Worm (Caenorhabditis elegans): Measurements from ENCODE around the gene lelo-3.

Gene lelo-3

DNA sequence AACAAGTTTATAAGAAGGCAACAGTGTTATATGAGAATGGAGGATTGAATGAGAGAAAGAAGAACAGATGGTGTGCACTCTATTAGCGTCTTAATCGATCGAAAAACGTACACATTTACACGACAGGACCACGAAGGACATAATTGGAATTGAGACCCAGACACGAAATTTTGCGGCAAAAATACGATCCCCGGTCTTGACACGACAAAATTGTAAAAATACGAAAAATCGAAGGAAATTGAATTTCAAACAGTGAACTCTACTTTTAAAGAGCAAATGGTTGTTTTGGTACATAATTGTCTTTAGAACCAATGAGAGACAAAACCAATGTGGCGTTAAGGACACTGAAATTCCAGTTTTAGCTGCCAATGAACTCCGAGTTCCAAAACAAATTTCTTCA, at the start of gene lelo-3:
TSS of gene lelo-3 (minus strand) at position 101 of the 400 bp plus-strand sequence.
- TF ChIP-seq K09A11.1 (tag; optimal IDR thresholded peaks at IDR 0.05; ENCODE audit: insufficient read depth) (no peak), ceh-18 (tag; optimal IDR thresholded peaks at IDR 0.05) (no peak), ceh-34 (tag; optimal IDR thresholded peaks at IDR 0.05) (no peak), rnt-1 (tag; optimal IDR thresholded peaks at IDR 0.05) (no peak), C08G9.2 (tag; optimal IDR thresholded peaks at IDR 0.05) (no peak), pag-3 (tag; optimal IDR thresholded peaks at IDR 0.05; ENCODE audit: borderline replicate concordance) (no peak), C38D4.7 (GFP tag; optimal IDR thresholded peaks at IDR 0.05) (no peak), pros-1 (tag; optimal IDR thresholded peaks at IDR 0.05) (no peak), dmd-4 (tag; optimal IDR thresholded peaks at IDR 0.05; ENCODE audit: borderline replicate concordance) (no peak), ets-4 (tag; optimal IDR thresholded peaks at IDR 0.05) (no peak), dve-1 (tag; optimal IDR thresholded peaks at IDR 0.05) (no peak), pax-1 (tag; optimal IDR thresholded peaks at IDR 0.05) (no peak), nfya-1 (tag; optimal IDR thresholded peaks at IDR 0.05) (no peak)

DNA sequence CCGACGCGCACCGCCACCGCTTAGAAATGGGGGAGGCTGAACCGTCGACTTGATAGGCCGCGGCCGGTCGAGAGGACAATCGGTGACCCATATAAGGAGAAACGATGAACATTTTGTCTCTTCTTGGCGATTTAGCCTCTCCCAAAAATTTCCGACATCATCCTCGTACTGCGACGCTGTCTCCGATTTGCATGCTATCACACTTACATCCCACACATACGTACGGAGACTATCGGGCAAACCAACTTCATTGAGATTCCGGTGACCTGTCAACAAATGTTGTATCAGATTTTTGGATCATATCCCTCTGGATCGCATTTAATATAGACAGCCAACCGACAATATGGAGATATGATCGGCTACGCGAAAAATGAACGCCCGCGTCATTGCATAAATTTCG, 44.2 kb upstream of the lelo-3 start:
- peak; percentile 35 for TF ChIP-seq ref-2 (tag; optimal IDR thresholded peaks at IDR 0.05)
- no peak for TF ChIP-seq gmeb-2 (tag; optimal IDR thresholded peaks at IDR 0.05)
- no peak for TF ChIP-seq unc-86 (tag; optimal IDR thresholded peaks at IDR 0.05)

DNA sequence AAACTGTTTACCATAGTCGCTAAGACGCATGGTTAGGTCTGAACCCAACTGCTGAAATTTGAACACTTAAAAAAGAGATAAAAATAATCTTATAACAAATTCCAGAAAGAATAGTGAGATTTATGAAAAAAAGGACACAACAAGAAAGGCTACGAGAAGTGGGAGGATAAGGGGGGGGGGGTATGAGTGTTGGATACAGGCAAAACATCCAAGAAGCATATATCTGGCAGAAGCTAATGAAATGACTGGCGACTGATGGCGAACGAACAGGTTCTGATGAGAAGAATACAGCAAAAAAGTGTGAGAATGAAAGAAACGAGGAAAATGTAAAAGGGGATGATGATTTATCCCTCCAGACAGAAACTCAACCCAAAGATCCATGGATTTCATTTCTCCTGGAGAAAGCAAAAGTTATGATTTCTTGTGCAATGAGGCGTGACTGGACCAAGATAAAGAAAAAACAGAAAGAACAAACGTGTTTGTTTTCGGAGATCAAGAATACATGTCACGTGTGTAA, 43.6 kb upstream of the lelo-3 start, which contains the start of gene ptr-4:
TSS of gene ptr-4 (minus strand) at position 51 of the 517 bp plus-strand sequence.
- no peak for TF ChIP-seq nhr-11 (tag; optimal IDR thresholded peaks at IDR 0.05)
- TF ChIP-seq rnt-1 (tag; optimal IDR thresholded peaks at IDR 0.05), result no peak
- no peak for TF ChIP-seq pqm-1 (tag; optimal IDR thresholded peaks at IDR 0.05)
- TF ChIP-seq gmeb-2 (tag; optimal IDR thresholded peaks at IDR 0.05), result no peak
- no peak for TF ChIP-seq pha-4 (tag; optimal IDR thresholded peaks at IDR 0.05)

DNA sequence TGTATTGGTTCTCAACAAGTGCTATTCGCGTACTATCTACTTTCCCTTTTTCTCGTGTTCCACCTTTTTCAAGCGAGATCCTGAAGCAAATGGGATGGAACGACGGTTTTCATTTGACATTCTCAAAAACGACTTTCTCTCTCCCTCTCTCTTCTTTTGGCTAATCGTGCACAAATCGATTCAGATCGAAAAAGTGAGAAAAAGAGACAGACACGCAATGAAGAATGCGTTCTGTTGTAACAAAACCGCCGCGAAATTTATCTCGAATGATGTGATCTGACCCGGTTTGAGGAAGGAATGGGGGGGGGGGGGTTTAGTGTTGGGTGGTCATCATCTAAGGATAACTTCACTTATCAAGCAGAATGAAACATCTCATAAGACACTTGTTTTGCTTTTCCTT, 42.0 kb upstream of the lelo-3 start:
- TF ChIP-seq elt-2 (tag; optimal IDR thresholded peaks at IDR 0.05), result no peak
- TF ChIP-seq sdc-2 (tag; optimal IDR thresholded peaks at IDR 0.05), result no peak
- TF ChIP-seq dve-1 (tag; optimal IDR thresholded peaks at IDR 0.05), result no peak
- TF ChIP-seq hlh-6 (tag; optimal IDR thresholded peaks at IDR 0.05), result no peak
- no peak for TF ChIP-seq K09A11.1 (tag; optimal IDR thresholded peaks at IDR 0.05; ENCODE audit: insufficient read depth)
- TF ChIP-seq ceh-19 (GFP tag; optimal IDR thresholded peaks at IDR 0.05), result no peak
- no peak for TF ChIP-seq ceh-24 (tag; optimal IDR thresholded peaks at IDR 0.05)
- no peak for TF ChIP-seq hlh-13 (GFP tag; optimal IDR thresholded peaks at IDR 0.05)
- TF ChIP-seq pat-9 (tag; optimal IDR thresholded peaks at IDR 0.05), result no peak
- TF ChIP-seq hlh-15 (tag; optimal IDR thresholded peaks at IDR 0.05), result no peak
- no peak for TF ChIP-seq T23F11.4 (GFP tag; optimal IDR thresholded peaks at IDR 0.05)
- no peak for TF ChIP-seq fax-1 (tag; optimal IDR thresholded peaks at IDR 0.05)

DNA sequence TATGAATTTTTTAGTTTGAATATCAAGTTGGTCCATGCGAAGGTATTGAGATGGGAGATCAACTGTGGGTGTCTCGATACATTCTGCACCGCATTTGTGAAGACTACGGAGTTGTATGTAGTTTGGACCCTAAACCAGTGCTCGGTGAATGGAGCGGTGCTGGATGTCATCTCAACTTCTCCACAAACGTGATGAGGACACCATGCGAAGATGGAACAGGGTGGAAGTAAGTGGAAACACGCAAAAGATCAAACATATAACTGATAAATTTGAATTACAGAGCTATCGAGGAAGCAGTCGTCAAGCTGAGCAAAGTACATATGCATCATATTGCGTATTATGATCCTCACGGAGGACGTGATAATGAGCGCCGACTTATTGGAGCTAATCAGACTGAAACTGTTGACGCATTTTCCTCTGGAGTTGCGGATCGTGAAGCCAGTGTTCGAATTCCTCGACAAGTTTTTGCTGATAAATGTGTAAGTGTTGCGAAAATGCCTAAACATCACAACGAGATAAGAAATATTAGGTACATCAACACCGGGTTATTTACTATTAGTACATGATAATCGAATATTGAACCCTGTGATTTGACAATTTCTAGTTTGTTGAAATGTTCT, 36.9 kb upstream of the lelo-3 start:
- no peak for TF ChIP-seq K02D7.2 (tag; optimal IDR thresholded peaks at IDR 0.05)
- no peak for TF ChIP-seq dmd-4 (tag; optimal IDR thresholded peaks at IDR 0.05; ENCODE audit: borderline replicate concordance)
- TF ChIP-seq pax-1 (tag; optimal IDR thresholded peaks at IDR 0.05), result no peak
- no peak for TF ChIP-seq F13H6.1 (tag; optimal IDR thresholded peaks at IDR 0.05)
- no peak for TF ChIP-seq fkh-6 (tag; optimal IDR thresholded peaks at IDR 0.05)
- no peak for TF ChIP-seq ama-1 (optimal IDR thresholded peaks at IDR 0.05)
- TF ChIP-seq K09A11.1 (tag; optimal IDR thresholded peaks at IDR 0.05; ENCODE audit: insufficient read depth), result no peak
